Fruit fly (Drosophila melanogaster): Measurements from ENCODE around the gene nanos.

DNA sequence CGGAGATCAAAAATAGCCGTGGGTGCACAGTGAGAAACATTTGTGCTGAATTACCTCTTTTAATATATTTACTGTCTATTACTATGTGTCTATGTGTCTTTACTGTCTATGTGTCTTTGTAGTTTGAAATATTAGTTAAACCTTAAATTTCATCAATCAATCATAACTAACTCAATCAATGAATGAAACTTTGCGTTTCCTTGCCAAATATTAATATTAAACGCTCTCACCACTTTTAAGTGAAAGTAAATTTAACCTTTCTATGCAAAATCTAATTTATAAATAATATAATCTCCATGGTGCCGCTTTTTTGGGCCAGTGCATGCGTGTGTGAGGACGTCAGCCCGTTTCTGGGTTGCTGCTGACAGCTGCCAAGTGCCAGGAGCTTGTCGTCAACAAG lies 24.2 kb downstream of the nanos start:
- TF ChIP-seq CTCF (optimal IDR thresholded peaks at IDR 0.05) (no peak), CG8478 (optimal IDR thresholded peaks at IDR 0.05) (no peak)

Data from S2 (cell line).